Worm (Caenorhabditis elegans): ENCODE results near the gene F45F2.11.

DNA sequence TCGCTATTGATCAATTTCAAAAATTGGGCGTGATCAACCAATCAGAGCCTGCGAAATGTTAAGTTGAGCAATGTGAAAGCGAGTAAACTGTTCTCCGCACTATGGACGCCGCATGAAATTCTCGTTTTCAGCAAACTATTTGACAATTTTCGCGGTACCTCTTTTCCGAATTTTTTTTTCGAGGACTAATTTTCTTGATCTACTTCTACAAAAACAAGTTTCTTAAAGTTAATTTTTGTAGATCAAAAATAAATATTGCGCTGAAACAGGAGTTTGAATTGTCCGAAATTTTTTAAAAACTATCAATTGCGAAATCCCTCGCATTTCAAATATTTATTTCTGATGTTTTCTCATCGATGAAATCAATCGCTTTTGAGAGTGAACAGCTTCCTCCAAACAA, 3.0 kb downstream of the F45F2.11 start:
- TF ChIP-seq repo-1 (tag; optimal IDR thresholded peaks at IDR 0.05): no peak
- TF ChIP-seq dpl-1 (GFP tag; optimal IDR thresholded peaks at IDR 0.05): no peak
- no peak for TF ChIP-seq die-1 (tag; optimal IDR thresholded peaks at IDR 0.05)
- TF ChIP-seq B0019.2 (GFP tag; conservative IDR thresholded peaks at IDR 0.05): no peak
- TF ChIP-seq pha-4 (tag; optimal IDR thresholded peaks at IDR 0.05): no peak
- TF ChIP-seq tlf-1 (GFP tag; optimal IDR thresholded peaks at IDR 0.05): no peak

Data from whole organism, young adult.